Worm (Caenorhabditis elegans) whole organism, midembryonic: Measurements from ENCODE around the gene ssr-2.

Experiments used
- T22C8.4 ChIP-seq: fragments of 200-800 bp; sonication (Bioruptor generic); IDR thresholded peaks from 2 replicates; pipeline ENCODE4 v1.3.6; 2022; ENCODE audit warnings: missing genetic modification characterization, missing compliant biosample characterization
- cog-1 ChIP-seq: sonication (generic microtip); optimal IDR thresholded peaks from 2 replicates; lab custom pipeline; 2016; ENCODE audit warnings: missing genetic modification characterization, missing compliant biosample characterization
- ref-1 ChIP-seq: fragments of 200-800 bp; sonication (Bioruptor generic); conservative IDR thresholded peaks from 2 replicates; pipeline ENCODE4 v1.3.6; 2022; ENCODE audit warnings: missing genetic modification reagents, missing genetic modification characterization, missing compliant biosample characterization
- tab-1 ChIP-seq: fragments of 200-800 bp; sonication (Bioruptor generic); IDR thresholded peaks from 2 replicates; pipeline ENCODE4 v1.3.6; 2022; ENCODE audit warnings: missing genetic modification characterization, missing compliant biosample characterization
- ztf-29 ChIP-seq: fragments of 200-800 bp; sonication (Bioruptor generic); IDR thresholded peaks from 2 replicates; pipeline ENCODE4 v1.3.6; 2022; ENCODE audit warnings: missing genetic modification reagents, missing genetic modification characterization, missing compliant biosample characterization

ce11 chrX:2838619-2839018 lies 11.1 kb upstream of the ssr-2 start:
- TF ChIP-seq ztf-29 (GFP tag; lab: Robert Waterston, UW) (no peak), T22C8.4 (no peak), tab-1 (GFP tag; lab: Robert Waterston, UW) (no peak), cog-1 (tag; lab: Kevin White, UChicago) (no peak), ref-1 (no peak)
